Fruit fly (Drosophila melanogaster): ENCODE measurements around the gene TwdlY.

dm6 chrX:16757645-16758044, 22.9 kb downstream of the TwdlY start:
- TF ChIP-seq dati (GFP tag; IDR thresholded peaks at IDR 0.05) (no peak), btn (GFP tag; optimal IDR thresholded peaks at IDR 0.05) (no peak), CG1603 (tag; optimal IDR thresholded peaks at IDR 0.05) (no peak), slou (GFP tag; optimal IDR thresholded peaks at IDR 0.05) (no peak), salm (tag; optimal IDR thresholded peaks at IDR 0.05) (no peak), CG14667 (GFP tag; IDR thresholded peaks at IDR 0.05) (no peak), CG9437 (GFP tag; optimal IDR thresholded peaks at IDR 0.05) (no peak), lilli (GFP tag; optimal IDR thresholded peaks at IDR 0.05) (no peak), CG6254 (GFP tag; optimal IDR thresholded peaks at IDR 0.05) (no peak)

Measured in whole organism, embryonic.